Fruit fly (Drosophila melanogaster) whole organism, prepupa: Measurements from ENCODE around the gene CG11373.

ENCODE experiments used
- Blimp-1 ChIP-seq: fragments of 200-800 bp; sonication (Bioruptor generic); optimal IDR thresholded peaks from 3 replicates; lab custom pipeline; 2017; ENCODE audit warnings: missing biosample characterization, missing genetic modification characterization, mild to moderate bottlenecking, moderate library complexity, missing genetic modification reagents
- CG15336 ChIP-seq: fragments of 200-800 bp; sonication (Bioruptor generic); IDR thresholded peaks from 2 replicates; pipeline ENCODE4 v1.3.6; 2022; ENCODE audit warnings: missing biosample characterization, missing genetic modification characterization
- CG1621 ChIP-seq: fragments of 200-800 bp; sonication (Bioruptor generic); optimal IDR thresholded peaks from 3 replicates; lab custom pipeline; 2018; ENCODE audit warnings: missing biosample characterization, mild to moderate bottlenecking, missing genetic modification characterization
- CG16779 ChIP-seq: fragments of 200-800 bp; sonication (Bioruptor generic); optimal IDR thresholded peaks from 3 replicates; lab custom pipeline; 2017; ENCODE audit warnings: missing biosample characterization, mild to moderate bottlenecking, missing genetic modification characterization
- CG3032 ChIP-seq: fragments of 200-800 bp; optimal IDR thresholded peaks from 2 replicates; lab custom pipeline; 2019; ENCODE audit warnings: missing biosample characterization, mild to moderate bottlenecking, missing genetic modification characterization, moderate library complexity
- CG32006 ChIP-seq: fragments of 200-800 bp; sonication (Bioruptor generic); optimal IDR thresholded peaks from 3 replicates; lab custom pipeline; 2017; ENCODE audit warnings: missing biosample characterization, mild to moderate bottlenecking, missing genetic modification characterization
- CG34406 ChIP-seq: fragments of 200-800 bp; sonication (Bioruptor generic); optimal IDR thresholded peaks from 3 replicates; lab custom pipeline; 2016; ENCODE audit warnings: missing biosample characterization, missing genetic modification characterization
- CG4318 ChIP-seq: fragments of 200-800 bp; sonication (Bioruptor generic); optimal IDR thresholded peaks from 3 replicates; lab custom pipeline; 2017; ENCODE audit warnings: missing biosample characterization, mild to moderate bottlenecking, missing genetic modification characterization
- CG6163 ChIP-seq: fragments of 200-800 bp; sonication (Bioruptor generic); IDR thresholded peaks from 3 replicates; pipeline ENCODE4 v1.3.6; 2022; ENCODE audit warnings: missing biosample characterization, missing genetic modification characterization
- CG8119 ChIP-seq: fragments of 200-800 bp; sonication (Bioruptor generic); IDR thresholded peaks from 3 replicates; pipeline ENCODE4 v1.3.6; 2022; ENCODE audit warnings: missing biosample characterization, missing genetic modification characterization
- CG8319 ChIP-seq: fragments of 200-800 bp; sonication (Bioruptor generic); optimal IDR thresholded peaks from 3 replicates; lab custom pipeline; 2016; ENCODE audit warnings: missing biosample characterization, missing genetic modification characterization
- CG9139 ChIP-seq: fragments of 200-800 bp; sonication (Bioruptor generic); optimal IDR thresholded peaks from 3 replicates; lab custom pipeline; 2017; ENCODE audit warnings: missing biosample characterization, mild to moderate bottlenecking, missing genetic modification characterization
- Eip75B ChIP-seq: fragments of 200-800 bp; sonication (Bioruptor generic); optimal IDR thresholded peaks from 3 replicates; lab custom pipeline; 2016; ENCODE audit warnings: missing biosample characterization, missing genetic modification characterization
- Eip78C ChIP-seq: fragments of 200-800 bp; sonication (Bioruptor generic); peaks from one replicate; lab custom pipeline; 2016; ENCODE audit warnings: missing biosample characterization, missing genetic modification characterization
- Eip93F ChIP-seq: fragments of 200-800 bp; sonication (Bioruptor generic); optimal IDR thresholded peaks from 2 replicates; lab custom pipeline; 2016; ENCODE audit warnings: missing biosample characterization, mild to moderate bottlenecking, missing genetic modification characterization
- Ets96B ChIP-seq: fragments of 200-800 bp; optimal IDR thresholded peaks from 2 replicates; lab custom pipeline; 2019; ENCODE audit warnings: missing biosample characterization, mild to moderate bottlenecking, missing genetic modification characterization, moderate library complexity
- Hr38 ChIP-seq: sonication (Bioruptor generic); optimal IDR thresholded peaks from 2 replicates; lab custom pipeline; 2016; ENCODE audit warnings: missing biosample characterization, missing genetic modification characterization
- Hr39 ChIP-seq: fragments of 200-800 bp; sonication (Bioruptor generic); optimal IDR thresholded peaks from 2 replicates; lab custom pipeline; 2016; ENCODE audit warnings: missing biosample characterization, missing genetic modification characterization
- Hr4 ChIP-seq: fragments of 200-800 bp; sonication (Bioruptor generic); optimal IDR thresholded peaks from 3 replicates; lab custom pipeline; 2016; ENCODE audit warnings: missing biosample characterization, missing genetic modification characterization
- Met ChIP-seq: fragments of 200-800 bp; sonication (Bioruptor generic); optimal IDR thresholded peaks from 3 replicates; lab custom pipeline; 2016; ENCODE audit warnings: missing biosample characterization, missing genetic modification characterization
- OdsH ChIP-seq: fragments of 200-800 bp; sonication (Bioruptor generic); optimal IDR thresholded peaks from 3 replicates; lab custom pipeline; 2016; ENCODE audit warnings: missing biosample characterization, missing genetic modification characterization
- Smox ChIP-seq: fragments of 200-800 bp; sonication (Bioruptor generic); optimal IDR thresholded peaks from 3 replicates; lab custom pipeline; 2016; ENCODE audit warnings: missing biosample characterization, missing genetic modification characterization
- Sox14 ChIP-seq: fragments of 200-800 bp; sonication (Bioruptor generic); optimal IDR thresholded peaks from 3 replicates; lab custom pipeline; 2016; ENCODE audit warnings: missing biosample characterization, missing genetic modification characterization
- Sox15 ChIP-seq: fragments of 200-800 bp; sonication (Bioruptor generic); optimal IDR thresholded peaks from 3 replicates; lab custom pipeline; 2016; ENCODE audit warnings: missing biosample characterization, missing genetic modification characterization
- achi ChIP-seq: fragments of 200-800 bp; sonication (Bioruptor generic); optimal IDR thresholded peaks from 3 replicates; lab custom pipeline; 2016; ENCODE audit warnings: missing biosample characterization, missing genetic modification characterization
- cyc ChIP-seq: fragments of 200-800 bp; sonication (Bioruptor generic); optimal IDR thresholded peaks from 3 replicates; lab custom pipeline; 2016; ENCODE audit warnings: missing biosample characterization, missing genetic modification characterization
- dsx ChIP-seq: fragments of 200-800 bp; optimal IDR thresholded peaks from 3 replicates; lab custom pipeline; 2019; ENCODE audit warnings: missing biosample characterization, mild to moderate bottlenecking, missing genetic modification characterization, moderate library complexity; ENCODE audit not compliant: poor library complexity, severe bottlenecking
- eg ChIP-seq: fragments of 200-800 bp; sonication (Bioruptor generic); IDR thresholded peaks from 3 replicates; pipeline ENCODE4 v1.3.6; 2022; ENCODE audit warnings: missing biosample characterization, missing genetic modification characterization
- esn ChIP-seq: fragments of 200-800 bp; sonication (Bioruptor generic); optimal IDR thresholded peaks from 2 replicates; lab custom pipeline; 2016; ENCODE audit warnings: missing biosample characterization, mild to moderate bottlenecking, missing genetic modification characterization, moderate library complexity
- fd59A ChIP-seq: fragments of 200-800 bp; sonication (Bioruptor generic); optimal IDR thresholded peaks from 2 replicates; lab custom pipeline; 2017; ENCODE audit warnings: missing biosample characterization, mild to moderate bottlenecking, missing genetic modification characterization, missing genetic modification reagents
- fd85E ChIP-seq: fragments of 200-800 bp; sonication (Bioruptor generic); optimal IDR thresholded peaks from 3 replicates; lab custom pipeline; 2016; ENCODE audit warnings: missing biosample characterization, missing genetic modification characterization
- spab ChIP-seq: fragments of 200-800 bp; sonication (Bioruptor generic); optimal IDR thresholded peaks from 2 replicates; lab custom pipeline; 2017; ENCODE audit warnings: missing biosample characterization, mild to moderate bottlenecking, missing genetic modification characterization, missing genetic modification reagents
- ss ChIP-seq, 2 experiments: fragments of 200-800 bp; sonication (Bioruptor generic); optimal IDR thresholded peaks; 2 replicates in 1 of 2; 3 replicates in 1 of 2; lab custom pipeline; 2017 to 2018; ENCODE audit warnings: mild to moderate bottlenecking in 2 of 2, missing biosample characterization in 2 of 2, missing genetic modification characterization in 2 of 2, moderate library complexity in 1 of 2
- svp ChIP-seq: fragments of 200-800 bp; sonication (Bioruptor generic); peaks from one replicate; lab custom pipeline; 2016; ENCODE audit warnings: missing biosample characterization, missing genetic modification characterization
- vri ChIP-seq: fragments of 200-800 bp; sonication (Bioruptor generic); optimal IDR thresholded peaks from 3 replicates; lab custom pipeline; 2016; ENCODE audit warnings: missing biosample characterization, mild to moderate bottlenecking, missing genetic modification characterization

CG11373 gene

DNA sequence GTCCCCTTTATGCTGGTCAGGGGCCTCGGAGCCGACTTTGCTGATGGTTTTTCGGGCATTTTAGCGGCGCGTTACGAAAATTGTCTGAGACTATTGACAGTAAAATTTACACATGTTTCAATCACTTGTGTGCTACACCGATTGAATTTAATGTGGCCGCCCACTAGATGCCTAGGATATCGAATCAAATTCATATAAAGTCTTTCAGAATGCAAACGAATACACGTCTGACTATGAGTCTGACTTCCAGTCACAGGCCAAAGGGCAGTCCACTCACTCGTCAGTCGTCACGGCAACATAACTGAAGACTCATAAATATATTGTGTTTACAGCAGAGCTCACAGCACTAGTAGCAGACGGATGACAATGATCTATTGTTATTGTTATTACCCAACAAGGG is at the start of gene CG11373:
TSS of gene CG11373 (minus strand) at position 101 of the 400 bp plus-strand sequence.
- no peak for TF ChIP-seq Eip75B (GFP tag; lab: Kevin White, UChicago)
- TF ChIP-seq CG3032: no peak
- TF ChIP-seq Blimp-1 (GFP tag; lab: Kevin White, UChicago): no peak
- no peak for TF ChIP-seq cyc (GFP tag; lab: Kevin White, UChicago)
- no peak for TF ChIP-seq Met (GFP tag; lab: Kevin White, UChicago)
- TF ChIP-seq spab (GFP tag; lab: Kevin White, UChicago): no peak
- TF ChIP-seq vri: no peak
- no peak for TF ChIP-seq OdsH
- TF ChIP-seq fd85E (GFP tag; lab: Kevin White, UChicago): no peak
- no peak for TF ChIP-seq CG4318
- TF ChIP-seq CG16779 (tag; lab: Kevin White, UChicago): no peak
- no peak for TF ChIP-seq Hr38 (GFP tag; lab: Kevin White, UChicago)
- TF ChIP-seq Sox14 (GFP tag; lab: Kevin White, UChicago): no peak
- TF ChIP-seq Sox15 (GFP tag; lab: Kevin White, UChicago): no peak

DNA sequence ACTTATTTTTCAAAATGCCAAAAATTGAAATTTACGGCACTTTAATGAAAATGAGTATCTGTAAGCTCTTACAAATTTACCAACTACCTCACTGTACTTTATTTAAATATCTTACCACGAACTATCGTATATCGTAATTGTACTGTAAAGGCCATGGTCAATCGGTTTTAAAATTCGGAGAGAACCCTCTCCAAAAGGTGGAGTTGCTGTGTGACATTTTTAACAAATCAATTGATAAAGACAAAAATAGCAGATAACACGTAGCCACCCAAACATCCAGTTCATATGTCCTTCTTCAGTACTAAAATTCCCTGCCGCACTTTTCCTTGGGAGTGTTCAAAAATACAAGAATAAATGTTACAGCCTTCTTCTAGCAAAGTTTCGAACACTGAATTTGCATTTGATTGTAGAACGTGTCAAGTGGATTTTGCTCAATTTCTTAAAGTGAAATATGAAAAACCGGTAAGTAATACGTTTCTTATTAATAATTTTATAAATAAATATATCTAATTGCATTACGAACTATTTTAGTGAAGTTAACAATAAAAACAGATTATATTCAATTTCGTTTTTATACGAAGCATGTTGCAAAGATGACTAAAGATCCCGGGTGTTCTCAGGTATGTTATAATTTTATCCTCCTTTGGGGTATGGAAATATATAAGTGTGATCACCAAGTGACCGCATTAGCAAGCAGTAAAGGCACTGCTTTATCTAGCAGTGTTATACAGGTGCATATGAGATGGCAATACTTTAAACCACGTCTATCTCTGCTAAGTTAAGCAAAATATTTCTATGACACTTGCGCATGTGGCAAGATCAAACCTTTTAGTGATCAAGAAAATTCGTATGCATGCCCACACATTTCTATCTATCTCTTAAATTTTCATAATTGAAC is 49.0 kb upstream of the CG11373 start:
- TF ChIP-seq fd59A: no peak
- no peak for TF ChIP-seq CG32006 (GFP tag; lab: Kevin White, UChicago)
- TF ChIP-seq CG8119 (GFP tag; lab: Robert Waterston, UW): no peak
- TF ChIP-seq CG34406 (GFP tag; lab: Kevin White, UChicago): no peak
- TF ChIP-seq Hr39 (GFP tag; lab: Kevin White, UChicago): no peak
- no peak for TF ChIP-seq Hr4 (GFP tag; lab: Kevin White, UChicago)
- no peak for TF ChIP-seq Eip93F
- TF ChIP-seq fd85E (GFP tag; lab: Kevin White, UChicago): no peak
- TF ChIP-seq, all 60 proteins: peak for 0

DNA sequence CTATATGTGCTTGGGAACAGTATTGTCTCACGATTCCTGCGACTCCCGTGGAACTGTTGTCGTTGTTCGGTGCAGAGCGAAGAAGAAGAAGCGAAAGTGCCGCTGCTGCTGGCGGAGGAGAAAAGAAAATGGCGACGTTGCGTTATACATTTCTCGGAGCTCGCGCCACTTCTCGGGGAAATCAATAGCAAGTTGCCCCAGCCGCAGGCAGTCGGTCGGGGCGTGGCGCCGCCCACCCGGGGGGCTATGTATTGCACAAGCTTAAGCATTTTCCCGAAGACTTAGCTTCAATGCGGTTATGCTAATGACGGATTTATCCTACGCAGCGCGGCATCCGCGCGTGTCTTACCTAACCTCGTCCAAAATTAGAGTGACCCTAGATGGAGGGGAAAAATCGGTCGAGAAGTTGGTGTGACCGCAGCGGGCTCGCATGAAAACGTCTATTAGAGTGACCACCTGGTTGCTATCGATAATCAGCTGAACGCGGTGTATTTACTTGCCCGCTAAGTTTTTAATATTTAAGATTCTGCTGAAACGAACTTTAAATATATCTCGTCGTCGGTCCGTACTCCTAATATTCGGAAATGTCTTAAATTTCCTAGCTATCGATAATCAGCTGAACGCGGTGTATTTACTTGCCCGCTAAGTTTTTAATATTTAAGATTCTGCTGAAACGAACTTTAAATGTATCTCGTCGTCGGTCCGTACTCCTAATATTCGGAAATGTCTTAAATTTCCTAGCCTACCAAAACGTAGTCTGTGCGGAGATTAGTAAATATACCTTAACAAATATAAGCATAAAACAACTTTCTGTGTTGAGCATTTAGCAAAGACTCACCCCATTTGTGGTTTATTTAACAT is 47.6 kb upstream of the CG11373 start, which contains the start of gene Rm62:
TSS of gene Rm62 (minus strand) at position 378 of the 861 bp plus-strand sequence.
- TF ChIP-seq Smox (GFP tag; lab: Kevin White, UChicago): no peak
- TF ChIP-seq achi (GFP tag; lab: Kevin White, UChicago): no peak
- TF ChIP-seq svp (GFP tag; lab: Kevin White, UChicago): peak; percentile 75
- TF ChIP-seq dsx: peak; percentile 0
- peak; percentile 36; the same call in 1 of the 2 replicates for TF ChIP-seq CG15336 (GFP tag; lab: Robert Waterston, UW)
- peak; percentile 12; the same call in 1 of the 3 replicates for TF ChIP-seq eg
- 0 out of 3 replicates have a peak, but pooled peaks have one; percentile 27 for TF ChIP-seq CG6163 (GFP tag; lab: Robert Waterston, UW)
- TF ChIP-seq CG1621: peak; percentile 13
- peak; percentile 23 for TF ChIP-seq Ets96B
- peak in 1 of 2 experiments; percentile 16 for TF ChIP-seq ss (GFP tag; optimal IDR thresholded peaks at IDR 0.05; lab: Kevin White, UChicago)
- TF ChIP-seq CG8319 (GFP tag; lab: Kevin White, UChicago): no peak
- TF ChIP-seq CG3032: peak; percentile 20
- TF ChIP-seq CG32006 (GFP tag; lab: Kevin White, UChicago): no peak
- peak; percentile 88 for TF ChIP-seq Eip78C (GFP tag; lab: Kevin White, UChicago)
- peak; percentile 44; the same call in 1 of the 3 replicates for TF ChIP-seq CG8119 (GFP tag; lab: Robert Waterston, UW)
- peak; percentile 25 for TF ChIP-seq esn (GFP tag; lab: Kevin White, UChicago)
- TF ChIP-seq CG16779 (tag; lab: Kevin White, UChicago): peak; percentile 22
- TF ChIP-seq vri: peak; percentile 43
- TF ChIP-seq CG9139 (GFP tag; lab: Kevin White, UChicago): peak; percentile 32
- TF ChIP-seq, all 60 proteins: peak for 15
